Worm (Caenorhabditis elegans): Measurements from ENCODE around the gene M01B2.10.

DNA sequence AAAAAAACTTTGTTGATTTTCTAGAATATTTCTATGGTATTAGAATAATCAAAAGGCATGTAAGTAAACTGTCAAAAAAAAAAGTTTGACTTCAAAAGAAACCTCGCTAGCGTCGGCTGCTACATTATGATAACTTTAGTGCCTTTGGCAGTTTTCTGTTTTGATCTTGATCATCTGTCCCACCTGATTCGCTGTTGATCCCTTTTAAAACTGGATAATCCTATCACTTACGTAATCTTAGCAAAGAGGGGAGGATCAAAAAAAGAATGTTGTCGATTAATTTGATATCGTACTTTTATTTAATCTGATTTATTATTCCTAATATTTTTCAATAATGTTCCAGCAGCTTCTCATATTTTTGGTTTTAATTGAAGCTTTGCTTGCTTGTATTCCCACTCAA, 2.3 kb downstream of the M01B2.10 start, which contains the start of gene M01B2.8:
- TF ChIP-seq elt-3 (tag; optimal IDR thresholded peaks at IDR 0.05) (no peak), unc-62 (GFP tag; optimal IDR thresholded peaks at IDR 0.05) (no peak), skn-1 (tag; optimal IDR thresholded peaks at IDR 0.05) (no peak), elt-1 (tag; optimal IDR thresholded peaks at IDR 0.05) (no peak), lin-15B (tag; optimal IDR thresholded peaks at IDR 0.05) (no peak), sea-2 (GFP tag; optimal IDR thresholded peaks at IDR 0.05) (no peak), R02D3.7 (tag; optimal IDR thresholded peaks at IDR 0.05) (no peak), pqm-1 (tag; optimal IDR thresholded peaks at IDR 0.05) (no peak), egl-27 (tag; optimal IDR thresholded peaks at IDR 0.05) (no peak)

Data from whole organism, L3 larva.